Fruit fly (Drosophila melanogaster): ENCODE data around the gene Mrm2.

Mrm2 gene

dm6 chr3R:19858017-19858659 is 3.3 kb upstream of the Mrm2 start (continued):
- TF ChIP-seq Gug (GFP tag; IDR thresholded peaks at IDR 0.05) (no peak), CG4318 (GFP tag; optimal IDR thresholded peaks at IDR 0.05) (no peak), CG15336 (GFP tag; IDR thresholded peaks at IDR 0.05) (no peak), Ets96B (tag; optimal IDR thresholded peaks at IDR 0.05) (no peak), CG11902 (GFP tag; optimal IDR thresholded peaks at IDR 0.05) (no peak), vri (GFP tag; optimal IDR thresholded peaks at IDR 0.05) (peak; percentile 81), ss (GFP tag; optimal IDR thresholded peaks at IDR 0.05) (no peak), lz (GFP tag; optimal IDR thresholded peaks at IDR 0.05) (no peak), CG32006 (GFP tag; optimal IDR thresholded peaks at IDR 0.05) (no peak), CG8632 (GFP tag; optimal IDR thresholded peaks at IDR 0.05) (no peak), Hr39 (GFP tag; optimal IDR thresholded peaks at IDR 0.05) (no peak), Met (GFP tag; optimal IDR thresholded peaks at IDR 0.05) (peak; percentile 25), Blimp-1 (GFP tag; optimal IDR thresholded peaks at IDR 0.05) (peak; percentile 4), CG6163 (GFP tag; IDR thresholded peaks at IDR 0.05) (no peak), CG9139 (GFP tag; optimal IDR thresholded peaks at IDR 0.05) (no peak), fd85E (GFP tag; optimal IDR thresholded peaks at IDR 0.05) (no peak), Eip93F (GFP tag; optimal IDR thresholded peaks at IDR 0.05) (peak; percentile 59), OdsH (GFP tag; optimal IDR thresholded peaks at IDR 0.05) (no peak), Sox15 (GFP tag; optimal IDR thresholded peaks at IDR 0.05) (no peak), Sox102F (GFP tag; optimal IDR thresholded peaks at IDR 0.05) (no peak), esn (GFP tag; optimal IDR thresholded peaks at IDR 0.05) (peak; percentile 42), CG8119 (GFP tag; IDR thresholded peaks at IDR 0.05) (no peak), CG10669 (GFP tag; optimal IDR thresholded peaks at IDR 0.05) (no peak), Hr4 (GFP tag; optimal IDR thresholded peaks at IDR 0.05) (no peak), Eip78C (GFP tag) (no peak), svp (GFP tag) (peak; percentile 73), spab (GFP tag; optimal IDR thresholded peaks at IDR 0.05) (no peak), CG16779 (tag; optimal IDR thresholded peaks at IDR 0.05) (no peak), CG31627 (GFP tag; optimal IDR thresholded peaks at IDR 0.05) (no peak), CG3032 (tag; optimal IDR thresholded peaks at IDR 0.05) (no peak)

- TF ChIP-seq CG6276 (GFP tag; optimal IDR thresholded peaks at IDR 0.05), result no peak
- no peak for TF ChIP-seq Met (GFP tag; optimal IDR thresholded peaks at IDR 0.05)
- TF ChIP-seq Sox14 (GFP tag; optimal IDR thresholded peaks at IDR 0.05), result no peak
- no peak for TF ChIP-seq Smox (GFP tag; optimal IDR thresholded peaks at IDR 0.05)
- no peak for TF ChIP-seq fd59A (GFP tag; optimal IDR thresholded peaks at IDR 0.05)
- TF ChIP-seq CG6163 (GFP tag; IDR thresholded peaks at IDR 0.05), result no peak
- TF ChIP-seq CG15336 (GFP tag; IDR thresholded peaks at IDR 0.05), result no peak
- no peak for TF ChIP-seq CG6808 (GFP tag; optimal IDR thresholded peaks at IDR 0.05)
- TF ChIP-seq eg (GFP tag; IDR thresholded peaks at IDR 0.05), result no peak
- TF ChIP-seq CG31627 (GFP tag; optimal IDR thresholded peaks at IDR 0.05), result no peak
- TF ChIP-seq net (GFP tag; optimal IDR thresholded peaks at IDR 0.05), result no peak
- no peak for TF ChIP-seq CG34406 (GFP tag; optimal IDR thresholded peaks at IDR 0.05)
- no peak for TF ChIP-seq Sox102F (GFP tag; optimal IDR thresholded peaks at IDR 0.05)
- TF ChIP-seq CG7368 (GFP tag; optimal IDR thresholded peaks at IDR 0.05), result no peak
These were observed 2.5 kb upstream of the Mrm2 start for dm6 chr3R:19858944-19859343.

All from whole organism, prepupa.